Fruit fly (Drosophila melanogaster): ENCODE results near the gene Mcm7.

Gene Mcm7

DNA sequence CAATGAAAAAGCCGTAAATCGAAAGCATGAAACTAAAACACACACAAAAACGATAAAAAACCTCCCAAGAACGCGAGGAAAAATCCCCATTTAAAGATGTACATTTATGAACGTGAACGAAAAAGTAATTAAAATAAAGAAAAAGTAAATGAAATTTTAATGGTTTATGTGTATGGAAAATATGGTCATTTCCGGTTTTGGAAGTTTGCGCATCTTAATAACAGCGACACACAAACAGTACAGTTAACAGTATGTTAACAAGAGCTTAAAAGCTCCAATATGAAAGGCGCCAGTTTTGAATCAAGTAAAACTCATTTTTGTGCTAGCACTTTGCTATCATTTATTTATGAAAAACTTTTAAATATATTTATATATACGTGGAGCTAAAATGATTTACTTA, 40.5 kb downstream of the Mcm7 start (continued):
- TF ChIP-seq CG12769 (tag; optimal IDR thresholded peaks at IDR 0.05) (no peak), ci (GFP tag; IDR thresholded peaks at IDR 0.05) (no peak), btn (GFP tag; optimal IDR thresholded peaks at IDR 0.05) (no peak), eve (GFP tag; optimal IDR thresholded peaks at IDR 0.05) (peak in 1 of 2 experiments; percentile 50), PHDP (tag; optimal IDR thresholded peaks at IDR 0.05) (peak; percentile 38), CG11695 (GFP tag; IDR thresholded peaks at IDR 0.05) (0 out of 3 replicates have a peak, but pooled peaks have one; percentile 28), CG2199 (GFP tag; IDR thresholded peaks at IDR 0.05) (no peak), CG18764 (GFP tag; optimal IDR thresholded peaks at IDR 0.05) (no peak), ab (GFP tag; optimal IDR thresholded peaks at IDR 0.05) (no peak), CG13296 (GFP tag; optimal IDR thresholded peaks at IDR 0.05) (no peak), onecut (GFP tag; IDR thresholded peaks at IDR 0.05) (no peak), Abd-B (GFP tag; optimal IDR thresholded peaks at IDR 0.05) (no peak), CG6813 (GFP tag; optimal IDR thresholded peaks at IDR 0.05) (peak; percentile 13), Tbp (GFP tag; optimal IDR thresholded peaks at IDR 0.05) (no peak), Oaz (GFP tag; IDR thresholded peaks at IDR 0.05) (no peak), nau (GFP tag; optimal IDR thresholded peaks at IDR 0.05) (peak; percentile 5), nerfin-1 (tag; optimal IDR thresholded peaks at IDR 0.05) (no peak), Dek (tag; optimal IDR thresholded peaks at IDR 0.05) (no peak), dm (GFP tag; optimal IDR thresholded peaks at IDR 0.05) (no peak), CG15514 (GFP tag; optimal IDR thresholded peaks at IDR 0.05) (no peak), bsh (GFP tag; optimal IDR thresholded peaks at IDR 0.05) (no peak), CG13123 (GFP tag; optimal IDR thresholded peaks at IDR 0.05) (no peak), pum (GFP tag; optimal IDR thresholded peaks at IDR 0.05) (no peak), pan (optimal IDR thresholded peaks at IDR 0.05) (no peak), pan (GFP tag; optimal IDR thresholded peaks at IDR 0.05 in 1 of 2, IDR thresholded peaks at IDR 0.05 in 1 of 2) (no peak), rib (GFP tag; IDR thresholded peaks at IDR 0.05) (no peak), Neu2 (GFP tag; optimal IDR thresholded peaks at IDR 0.05; ENCODE audit: borderline replicate concordance) (no peak), CG10267 (tag; optimal IDR thresholded peaks at IDR 0.05) (no peak), CG17359 (tag; optimal IDR thresholded peaks at IDR 0.05) (no peak), D (optimal IDR thresholded peaks at IDR 0.05) (no peak), D (GFP tag; optimal IDR thresholded peaks at IDR 0.05) (no peak), corto (GFP tag; optimal IDR thresholded peaks at IDR 0.05) (no peak), CG8290 (GFP tag; optimal IDR thresholded peaks at IDR 0.05) (no peak), CG8290 (tag; optimal IDR thresholded peaks at IDR 0.05) (no peak), kni (GFP tag; optimal IDR thresholded peaks at IDR 0.05) (no peak), gsb (GFP tag; IDR thresholded peaks at IDR 0.05) (no peak), wdn (GFP tag; IDR thresholded peaks at IDR 0.05) (no peak), vnd (GFP tag; IDR thresholded peaks at IDR 0.05; ENCODE audit: partially characterized antibody) (no peak), Dp (GFP tag; optimal IDR thresholded peaks at IDR 0.05) (peak; percentile 66), sisA (GFP tag; IDR thresholded peaks at IDR 0.05) (no peak), Ets97D (GFP tag; optimal IDR thresholded peaks at IDR 0.05) (peak; percentile 89), CG17568 (GFP tag; optimal IDR thresholded peaks at IDR 0.05) (peak; percentile 54), Fer1 (GFP tag; optimal IDR thresholded peaks at IDR 0.05) (peak; percentile 44), CG1529 (GFP tag; optimal IDR thresholded peaks at IDR 0.05) (no peak), CG13775 (GFP tag; optimal IDR thresholded peaks at IDR 0.05) (no peak), unpg (GFP tag; optimal IDR thresholded peaks at IDR 0.05) (no peak), CG7987 (GFP tag; optimal IDR thresholded peaks at IDR 0.05) (no peak), ap (GFP tag; IDR thresholded peaks at IDR 0.05) (no peak), D19B (GFP tag; optimal IDR thresholded peaks at IDR 0.05) (no peak), zfh2 (GFP tag; optimal IDR thresholded peaks at IDR 0.05) (no peak), hkb (optimal IDR thresholded peaks at IDR 0.05) (no peak), hkb (GFP tag; IDR thresholded peaks at IDR 0.05) (0 out of 2 replicates have a peak, but pooled peaks have one; percentile 22)
